Fruit fly (Drosophila melanogaster) whole organism, embryonic: ENCODE data around the gene PGRP-LF.
A peak's percentile ranks its signal among the peaks of the same experiment; 100 is the strongest.

Experiments used
- Atf6 ChIP-seq: fragments of 200-800 bp; sonication (Bioruptor generic); IDR thresholded peaks from 2 replicates; pipeline ENCODE4 v1.3.6; 2022; ENCODE audit warnings: missing biosample characterization, missing genetic modification characterization
- B-H2 ChIP-seq: fragments of 200-800 bp; sonication (Bioruptor generic); optimal IDR thresholded peaks from 2 replicates; lab custom pipeline; 2018; ENCODE audit warnings: missing biosample characterization, mild to moderate bottlenecking, missing genetic modification characterization
- CG10654 ChIP-seq: fragments of 200-800 bp; sonication (Bioruptor generic); optimal IDR thresholded peaks from 2 replicates; lab custom pipeline; 2016; ENCODE audit warnings: missing biosample characterization, missing genetic modification characterization
- CG10979 ChIP-seq: fragments of 200-800 bp; sonication (Bioruptor generic); optimal IDR thresholded peaks from 2 replicates; lab custom pipeline; 2018; ENCODE audit warnings: missing biosample characterization, mild to moderate bottlenecking, missing genetic modification characterization, moderate library complexity
- CG11695 ChIP-seq: fragments of 200-800 bp; sonication (Bioruptor generic); IDR thresholded peaks from 3 replicates; pipeline ENCODE4 v1.3.6; 2022; ENCODE audit warnings: missing biosample characterization, missing genetic modification characterization
- CG13123 ChIP-seq: fragments of 200-800 bp; sonication (Bioruptor generic); optimal IDR thresholded peaks from 2 replicates; lab custom pipeline; 2016; ENCODE audit warnings: missing biosample characterization, missing genetic modification characterization
- CG14965 ChIP-seq: fragments of 200-800 bp; sonication (Bioruptor generic); optimal IDR thresholded peaks from 2 replicates; lab custom pipeline; 2016; ENCODE audit warnings: missing biosample characterization, missing genetic modification characterization, borderline replicate concordance
- CG15479 ChIP-seq: fragments of 200-800 bp; sonication (Bioruptor generic); optimal IDR thresholded peaks from 3 replicates; lab custom pipeline; 2019; ENCODE audit warnings: missing biosample characterization, mild to moderate bottlenecking, missing genetic modification characterization, moderate library complexity
- CG15514 ChIP-seq: fragments of 200-800 bp; sonication (Bioruptor generic); optimal IDR thresholded peaks from 3 replicates; lab custom pipeline; 2017; ENCODE audit warnings: missing biosample characterization, missing genetic modification characterization, mild to moderate bottlenecking, moderate library complexity, missing genetic modification reagents
- CG15601 ChIP-seq: fragments of 200-800 bp; sonication (Bioruptor generic); optimal IDR thresholded peaks from 3 replicates; lab custom pipeline; 2019; ENCODE audit warnings: missing biosample characterization, mild to moderate bottlenecking, missing genetic modification characterization, moderate library complexity
- CG17328 ChIP-seq: fragments of 200-800 bp; sonication (Bioruptor generic); IDR thresholded peaks from 2 replicates; pipeline ENCODE4 v1.3.6; 2022; ENCODE audit warnings: missing biosample characterization, missing genetic modification characterization
- CG1792 ChIP-seq: fragments of 200-800 bp; sonication (Bioruptor generic); optimal IDR thresholded peaks from 2 replicates; lab custom pipeline; 2016; ENCODE audit warnings: missing biosample characterization, missing genetic modification characterization
- CG2129 ChIP-seq: fragments of 200-800 bp; sonication (Bioruptor generic); IDR thresholded peaks from 2 replicates; pipeline ENCODE4 v1.3.6; 2022; ENCODE audit warnings: missing biosample characterization, missing genetic modification characterization; ENCODE audit not compliant: partially characterized antibody
- CG31224 ChIP-seq: fragments of 200-800 bp; sonication (Bioruptor generic); IDR thresholded peaks from 2 replicates; pipeline ENCODE4 v1.3.6; 2022; ENCODE audit warnings: missing biosample characterization, missing genetic modification characterization
- CG3281 ChIP-seq: fragments of 200-800 bp; sonication (Bioruptor generic); optimal IDR thresholded peaks from 3 replicates; lab custom pipeline; 2017; ENCODE audit warnings: missing biosample characterization, mild to moderate bottlenecking, missing genetic modification characterization
- CG3847 ChIP-seq: fragments of 200-800 bp; sonication (Bioruptor generic); IDR thresholded peaks from 2 replicates; pipeline ENCODE4 v1.3.6; 2022; ENCODE audit warnings: missing biosample characterization, missing genetic modification characterization
- CG6254 ChIP-seq: fragments of 200-800 bp; sonication (Bioruptor generic); optimal IDR thresholded peaks from 3 replicates; lab custom pipeline; 2017; ENCODE audit warnings: mild to moderate bottlenecking, missing biosample characterization, missing genetic modification reagents, missing genetic modification characterization
- CG8089 ChIP-seq: fragments of 200-800 bp; sonication (Bioruptor generic); optimal IDR thresholded peaks from 3 replicates; lab custom pipeline; 2016; ENCODE audit warnings: missing biosample characterization, missing genetic modification characterization
- CG8765 ChIP-seq: fragments of 200-800 bp; sonication (Bioruptor generic); IDR thresholded peaks from 2 replicates; pipeline ENCODE4 v1.3.6; 2022; ENCODE audit warnings: missing biosample characterization, missing genetic modification characterization
- CoRest ChIP-seq: fragments of 200-800 bp; sonication (Bioruptor generic); optimal IDR thresholded peaks from 3 replicates; lab custom pipeline; 2018; ENCODE audit warnings: missing biosample characterization, mild to moderate bottlenecking, missing genetic modification characterization, moderate library complexity
- D19A ChIP-seq: fragments of 200-800 bp; optimal IDR thresholded peaks from 3 replicates; lab custom pipeline; 2019; ENCODE audit warnings: missing biosample characterization, mild to moderate bottlenecking, missing genetic modification characterization, moderate library complexity
- Eip74EF ChIP-seq, 2 experiments: fragments of 200-800 bp in 1 of 2; fragments of >200 bp in 1 of 2; sonication (Bioruptor generic) in 1 of 2; optimal IDR thresholded peaks; 2 replicates each; lab custom pipeline; 2017 to 2019; ENCODE audit warnings: missing biosample characterization in 2 of 2, missing genetic modification characterization in 2 of 2, mild to moderate bottlenecking in 1 of 2, moderate library complexity in 1 of 2
- Hmx ChIP-seq: fragments of 200-800 bp; sonication (Bioruptor generic); optimal IDR thresholded peaks from 2 replicates; lab custom pipeline; 2016; ENCODE audit warnings: missing biosample characterization, missing genetic modification characterization
- Hr78 ChIP-seq, 2 experiments: fragments of 200-800 bp in 1 of 2; fragments of >200 bp in 1 of 2; sonication (Bioruptor generic) in 1 of 2; optimal IDR thresholded peaks; 2 replicates each; lab custom pipeline; 2017 to 2019; ENCODE audit warnings: missing biosample characterization in 2 of 2, missing genetic modification characterization in 2 of 2, mild to moderate bottlenecking in 1 of 2, moderate library complexity in 1 of 2
- Kr ChIP-seq: fragments of 200-800 bp; sonication (Bioruptor generic); optimal IDR thresholded peaks from 2 replicates; lab custom pipeline; 2017; ENCODE audit warnings: missing biosample characterization, mild to moderate bottlenecking, missing genetic modification characterization
- MESR4 ChIP-seq: fragments of 200-800 bp; sonication (Bioruptor generic); optimal IDR thresholded peaks from 2 replicates; lab custom pipeline; 2018; ENCODE audit warnings: missing biosample characterization, mild to moderate bottlenecking, missing genetic modification characterization, moderate library complexity
- NC2β ChIP-seq: fragments of 200-800 bp; sonication (Bioruptor generic); optimal IDR thresholded peaks from 2 replicates; lab custom pipeline; 2016; ENCODE audit warnings: missing biosample characterization, missing genetic modification characterization
- NK7.1 ChIP-seq: fragments of 200-800 bp; sonication (Bioruptor generic); optimal IDR thresholded peaks from 3 replicates; lab custom pipeline; 2016; ENCODE audit warnings: missing biosample characterization, missing genetic modification characterization
- Scr ChIP-seq: fragments of 200-800 bp; sonication (Bioruptor generic); IDR thresholded peaks from 2 replicates; pipeline ENCODE4 v1.3.6; 2022; ENCODE audit warnings: missing biosample characterization, missing genetic modification characterization; ENCODE audit not compliant: partially characterized antibody
- Six4 ChIP-seq: fragments of 200-800 bp; sonication (Bioruptor generic); optimal IDR thresholded peaks from 2 replicates; lab custom pipeline; 2016; ENCODE audit warnings: missing biosample characterization, missing genetic modification characterization
- Sox100B ChIP-seq: fragments of 200-800 bp; sonication (Bioruptor generic); optimal IDR thresholded peaks from 3 replicates; lab custom pipeline; 2018; ENCODE audit warnings: missing biosample characterization, mild to moderate bottlenecking, missing genetic modification characterization
- abd-A ChIP-seq: fragments of 200-800 bp; sonication (Bioruptor generic); optimal IDR thresholded peaks from 3 replicates; lab custom pipeline; 2019; ENCODE audit warnings: missing biosample characterization, mild to moderate bottlenecking, missing genetic modification characterization, moderate library complexity
- aop ChIP-seq: fragments of 200-800 bp; sonication (Bioruptor generic); IDR thresholded peaks from 2 replicates; pipeline ENCODE4 v1.3.6; 2022; ENCODE audit warnings: missing biosample characterization, missing genetic modification characterization
- bbx ChIP-seq: fragments of 200-800 bp; sonication (Bioruptor generic); IDR thresholded peaks from 2 replicates; pipeline ENCODE4 v1.3.6; 2022; ENCODE audit warnings: missing biosample characterization, missing genetic modification characterization; ENCODE audit not compliant: partially characterized antibody
- bigmax ChIP-seq: fragments of 200-800 bp; sonication (Bioruptor generic); optimal IDR thresholded peaks from 2 replicates; lab custom pipeline; 2018; ENCODE audit warnings: missing biosample characterization, mild to moderate bottlenecking, missing genetic modification characterization
- croc ChIP-seq: fragments of 200-800 bp; sonication (Bioruptor generic); conservative IDR thresholded peaks from 3 replicates; pipeline ENCODE4 v1.3.6; 2022; ENCODE audit warnings: missing biosample characterization, missing genetic modification characterization
- hth ChIP-seq: fragments of >200 bp; optimal IDR thresholded peaks from 2 replicates; lab custom pipeline; 2017; ENCODE audit warnings: inconsistent platforms
- inv ChIP-seq: fragments of 200-800 bp; sonication (Bioruptor generic); IDR thresholded peaks from 2 replicates; pipeline ENCODE4 v1.3.6; 2022; ENCODE audit warnings: missing biosample characterization, missing genetic modification characterization; ENCODE audit not compliant: partially characterized antibody
- kay ChIP-seq: fragments of 200-800 bp; sonication (Bioruptor generic); optimal IDR thresholded peaks from 2 replicates; lab custom pipeline; 2016; ENCODE audit warnings: missing biosample characterization, missing genetic modification characterization
- knrl ChIP-seq: fragments of 200-800 bp; sonication (Bioruptor generic); IDR thresholded peaks from 3 replicates; pipeline ENCODE4 v1.3.6; 2022; ENCODE audit warnings: missing biosample characterization, missing genetic modification characterization; ENCODE audit not compliant: partially characterized antibody
- lola ChIP-seq, 3 experiments: fragments of >200 bp in 2 of 3; fragments of 200-800 bp in 1 of 3; sonication (Bioruptor generic) in 1 of 3; optimal IDR thresholded peaks; 2 replicates each; lab custom pipeline; 2017 to 2019; ENCODE audit warnings: missing biosample characterization in 3 of 3, missing genetic modification characterization in 3 of 3, mild to moderate bottlenecking in 1 of 3, moderate library complexity in 1 of 3
- otp ChIP-seq: fragments of 200-800 bp; sonication (Bioruptor generic); IDR thresholded peaks from 3 replicates; pipeline ENCODE4, ENCODE4 v1.3.6; 2022; ENCODE audit warnings: missing biosample characterization, missing genetic modification characterization
- phol ChIP-seq: fragments of 200-800 bp; sonication (Bioruptor generic); optimal IDR thresholded peaks from 3 replicates; lab custom pipeline; 2018; ENCODE audit warnings: missing biosample characterization, mild to moderate bottlenecking, missing genetic modification characterization, moderate library complexity
- sens ChIP-seq: fragments of 200-800 bp; sonication (Bioruptor generic); peaks from one replicate; lab custom pipeline; 2016; ENCODE audit warnings: missing biosample characterization, missing genetic modification characterization
- sim ChIP-seq: fragments of 200-800 bp; sonication (Bioruptor generic); IDR thresholded peaks from 2 replicates; pipeline ENCODE4 v1.3.6; 2022; ENCODE audit warnings: missing biosample characterization, missing genetic modification characterization
- tgo ChIP-seq: fragments of 200-800 bp; sonication (Bioruptor generic); IDR thresholded peaks from 3 replicates; pipeline ENCODE4 v1.3.6; 2022; ENCODE audit warnings: missing biosample characterization, missing genetic modification characterization
- toy ChIP-seq: fragments of 200-800 bp; sonication (Bioruptor generic); IDR thresholded peaks from 2 replicates; pipeline ENCODE4 v1.3.6; 2022; ENCODE audit warnings: missing biosample characterization, missing genetic modification characterization
- ttk ChIP-seq: fragments of 200-800 bp; sonication (Bioruptor generic); IDR thresholded peaks from 2 replicates; pipeline ENCODE4 v2.1.2; 2022; ENCODE audit warnings: missing biosample characterization, missing genetic modification characterization
- zfh1 ChIP-seq: fragments of 200-800 bp; sonication (Bioruptor generic); IDR thresholded peaks from 3 replicates; pipeline ENCODE4 v1.3.6; 2022; ENCODE audit warnings: missing biosample characterization, missing genetic modification characterization

Gene PGRP-LF

DNA sequence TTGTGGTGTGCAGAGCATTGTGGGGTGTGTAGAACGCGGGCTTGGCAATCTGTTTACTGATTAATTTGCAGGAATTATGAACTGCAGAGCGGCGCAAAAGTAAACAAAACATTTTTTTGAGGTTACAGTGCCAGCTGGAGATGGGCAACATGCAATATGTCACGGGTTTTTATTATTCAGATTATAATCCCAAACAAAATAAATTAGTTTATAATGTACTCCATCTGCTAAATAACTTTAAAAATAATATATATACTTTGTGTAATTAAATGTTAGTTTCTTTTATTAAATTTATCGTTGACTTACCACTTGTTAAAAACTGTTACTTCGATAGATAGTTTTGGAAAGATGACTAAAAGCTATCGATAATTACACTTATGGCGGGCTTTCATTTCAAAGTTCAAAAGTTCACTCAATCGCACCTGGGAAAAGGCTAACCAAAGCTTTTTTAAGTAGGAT, 21.5 kb downstream of the PGRP-LF start, which contains the start of gene Fdx1 (continued):
- TF ChIP-seq CG11695 (0 out of 3 replicates have a peak, but pooled peaks have one; percentile 22), CoRest (tag; lab: Kevin White, UChicago) (peak; percentile 55), sim (GFP tag; lab: Robert Waterston, UW) (no peak), CG6254 (no peak), CG10979 (tag; lab: Kevin White, UChicago) (peak; percentile 23), CG1792 (GFP tag; lab: Kevin White, UChicago) (no peak), NC2β (no peak), CG10654 (no peak), zfh1 (no peak), aop (no peak), phol (peak; percentile 36), MESR4 (GFP tag; lab: Kevin White, UChicago) (peak; percentile 12), Eip74EF (GFP tag; optimal IDR thresholded peaks at IDR 0.05; lab: Kevin White, UChicago) (no peak), Hmx (GFP tag; lab: Kevin White, UChicago) (no peak), Atf6 (GFP tag; lab: Robert Waterston, UW) (peak; percentile 59), CG15601 (peak; percentile 54), toy (GFP tag; lab: Robert Waterston, UW) (no peak), hth (lab: Kevin White, UChicago) (no peak), Six4 (peak; percentile 11), CG13123 (GFP tag; lab: Kevin White, UChicago) (no peak), CG17328 (GFP tag; lab: Robert Waterston, UW) (peak; percentile 68), ttk (GFP tag; lab: Robert Waterston, UW) (no peak), CG3847 (GFP tag; lab: Robert Waterston, UW) (peak; percentile 36), kay (GFP tag; lab: Kevin White, UChicago) (no peak), CG31224 (no peak), Hr78 (GFP tag; optimal IDR thresholded peaks at IDR 0.05; lab: Kevin White, UChicago) (no peak), sens (GFP tag; lab: Kevin White, UChicago) (peak; percentile 75), CG2129 (GFP tag; lab: Robert Waterston, UW) (no peak), CG14965 (GFP tag; lab: Kevin White, UChicago) (no peak), bbx (GFP tag; lab: Robert Waterston, UW) (peak; percentile 48; the same call in 1 of the 2 replicates), CG8765 (GFP tag; lab: Robert Waterston, UW) (no peak), B-H2 (GFP tag; lab: Kevin White, UChicago) (peak; percentile 18), bigmax (GFP tag; lab: Kevin White, UChicago) (peak; percentile 97), Scr (GFP tag; lab: Robert Waterston, UW) (peak; percentile 68), Sox100B (GFP tag; lab: Kevin White, UChicago) (peak; percentile 23), inv (GFP tag; lab: Robert Waterston, UW) (peak; percentile 37; the same call in 1 of the 2 replicates), Kr (GFP tag; lab: Kevin White, UChicago) (no peak), tgo (GFP tag; lab: Robert Waterston, UW) (peak; percentile 28; the same call in 2 of the 3 replicates), abd-A (no peak), otp (GFP tag; lab: Robert Waterston, UW) (no peak), CG15514 (GFP tag; lab: Kevin White, UChicago) (peak; percentile 64), CG8089 (no peak), lola (GFP tag; optimal IDR thresholded peaks at IDR 0.05; lab: Kevin White, UChicago) (peak in 1 of 3 experiments; percentile 14), knrl (peak; percentile 53; the same call in 2 of the 3 replicates), NK7.1 (GFP tag; lab: Kevin White, UChicago) (no peak), CG15479 (GFP tag; lab: Kevin White, UChicago) (no peak), D19A (no peak), CG3281 (GFP tag; lab: Kevin White, UChicago) (peak; percentile 24), croc (GFP tag; lab: Robert Waterston, UW) (no peak)
